1 worm cellular context compared by ENCODE assay signal in the genomic region with DNA sequence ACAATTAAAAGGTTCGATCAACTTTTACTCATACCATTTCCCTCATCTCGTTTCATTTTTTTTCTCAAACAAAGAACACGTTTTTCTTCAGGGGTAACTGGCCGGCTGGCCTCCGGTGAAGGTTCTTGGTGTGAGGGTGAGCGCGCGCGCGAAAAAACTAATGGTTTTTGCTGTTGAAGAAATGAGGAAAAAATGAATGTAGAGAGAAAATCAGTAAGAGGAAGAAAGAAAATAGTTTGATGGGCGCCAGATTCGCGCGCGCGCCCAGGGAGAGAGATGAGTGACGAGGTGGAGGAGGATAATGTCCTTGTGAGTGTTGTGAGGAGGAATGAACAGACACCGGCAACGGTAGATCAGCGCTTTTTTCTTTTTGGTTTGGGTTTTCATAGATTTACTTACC.
TF ChIP-seq lines count a peak whose summit lies in the region.

No protein-coding gene starts in this region.

TF ChIP-seq in whole organism, L1 larva, 84 proteins besides CTCF, POLR2A, EP300 and RAD21 (continued from another document):
- TF ChIP-seq ces-1 (GFP tag; optimal IDR thresholded peaks at IDR 0.05; lab: Kevin White, UChicago) (no peak), ztf-4 (tag; optimal IDR thresholded peaks at IDR 0.05; lab: Kevin White, UChicago) (no peak), irx-1 (tag; optimal IDR thresholded peaks at IDR 0.05; lab: Kevin White, UChicago) (no peak), lin-14 (GFP tag; optimal IDR thresholded peaks at IDR 0.05; lab: Kevin White, UChicago) (peak; percentile 74), fos-1 (tag; optimal IDR thresholded peaks at IDR 0.05; lab: Kevin White, UChicago) (no peak), sup-37 (GFP tag; optimal IDR thresholded peaks at IDR 0.05; lab: Kevin White, UChicago) (no peak), nhr-19 (GFP tag; conservative IDR thresholded peaks at IDR 0.05; lab: Robert Waterston, UW) (no peak), unc-98 (GFP tag; IDR thresholded peaks at IDR 0.05; lab: Robert Waterston, UW) (no peak), ets-5 (GFP tag; IDR thresholded peaks at IDR 0.05; lab: Robert Waterston, UW) (no peak), ztf-11 (tag; optimal IDR thresholded peaks at IDR 0.05; lab: Kevin White, UChicago) (no peak), lin-13 (GFP tag; optimal IDR thresholded peaks at IDR 0.05; lab: Kevin White, UChicago) (no peak), ceh-63 (GFP tag; optimal IDR thresholded peaks at IDR 0.05; lab: Kevin White, UChicago) (no peak), mep-1 (tag; optimal IDR thresholded peaks at IDR 0.05; lab: Kevin White, UChicago) (peak; percentile 31), pqm-1 (tag; optimal IDR thresholded peaks at IDR 0.05; lab: Kevin White, UChicago) (no peak), C04F5.9 (tag; optimal IDR thresholded peaks at IDR 0.05; lab: Kevin White, UChicago) (no peak), fkh-8 (tag; optimal IDR thresholded peaks at IDR 0.05; lab: Kevin White, UChicago) (no peak), nhr-85 (tag; lab: Kevin White, UChicago) (no peak), ceh-90 (tag; optimal IDR thresholded peaks at IDR 0.05; lab: Kevin White, UChicago) (no peak), dpl-1 (GFP tag; optimal IDR thresholded peaks at IDR 0.05; lab: Kevin White, UChicago) (peak in 1 of 3 experiments; percentile 38), isw-1 (GFP tag; IDR thresholded peaks at IDR 0.05; lab: Robert Waterston, UW) (no peak), snpc-4 (tag; optimal IDR thresholded peaks at IDR 0.05; lab: Kevin White, UChicago) (no peak), ceh-82 (tag; optimal IDR thresholded peaks at IDR 0.05; lab: Kevin White, UChicago) (peak in 1 of 3 experiments; percentile 10), lin-15B (tag; optimal IDR thresholded peaks at IDR 0.05; lab: Kevin White, UChicago) (no peak), nhr-20 (tag; optimal IDR thresholded peaks at IDR 0.05; lab: Kevin White, UChicago) (peak; percentile 12)
